Fruit fly (Drosophila melanogaster): Measurements from ENCODE around the gene CG8661.

- TF ChIP-seq psq (optimal IDR thresholded peaks at IDR 0.05) (no peak), h (optimal IDR thresholded peaks at IDR 0.05) (no peak), Myc (optimal IDR thresholded peaks at IDR 0.05) (no peak), Sin3A (optimal IDR thresholded peaks at IDR 0.05) (no peak)
These were observed 37.4 kb downstream of the CG8661 start, which contains the start of gene CG42854 for dm6 chrX:17246916-17247315.
